Fruit fly (Drosophila melanogaster) whole organism, embryonic: Measurements from ENCODE around the gene Spn28B.

Experiments
- Asciz ChIP-seq: fragments of 200-800 bp; sonication (Bioruptor generic); optimal IDR thresholded peaks from 2 replicates; lab custom pipeline; 2017; ENCODE audit warnings: missing biosample characterization, mild to moderate bottlenecking, missing genetic modification characterization, missing genetic modification reagents
- CG10321 ChIP-seq: fragments of 200-800 bp; sonication (Bioruptor generic); IDR thresholded peaks from 2 replicates; pipeline ENCODE4 v1.3.6; 2022; ENCODE audit warnings: missing biosample characterization, missing genetic modification characterization
- CG11398 ChIP-seq: fragments of 200-800 bp; sonication (Bioruptor generic); optimal IDR thresholded peaks from 2 replicates; lab custom pipeline; 2016; ENCODE audit warnings: missing biosample characterization, missing genetic modification characterization
- CG12744 ChIP-seq: fragments of 200-800 bp; sonication (Bioruptor generic); optimal IDR thresholded peaks from 2 replicates; lab custom pipeline; 2016; ENCODE audit warnings: missing biosample characterization, missing genetic modification characterization
- CG15011 ChIP-seq: fragments of 200-800 bp; sonication (Bioruptor generic); optimal IDR thresholded peaks from 3 replicates; lab custom pipeline; 2018; ENCODE audit warnings: missing biosample characterization, mild to moderate bottlenecking, missing genetic modification characterization
- CG1602 ChIP-seq: fragments of 200-800 bp; sonication (Bioruptor generic); optimal IDR thresholded peaks from 3 replicates; lab custom pipeline; 2016; ENCODE audit warnings: missing biosample characterization, missing genetic modification characterization
- CG1647 ChIP-seq: fragments of 200-800 bp; sonication (Bioruptor generic); optimal IDR thresholded peaks from 3 replicates; lab custom pipeline; 2016; ENCODE audit warnings: missing biosample characterization, missing genetic modification characterization
- CG17385 ChIP-seq: fragments of 200-800 bp; sonication (Bioruptor generic); optimal IDR thresholded peaks from 3 replicates; lab custom pipeline; 2018; ENCODE audit warnings: missing biosample characterization, mild to moderate bottlenecking, missing genetic modification characterization
- CG1792 ChIP-seq: fragments of 200-800 bp; sonication (Bioruptor generic); optimal IDR thresholded peaks from 2 replicates; lab custom pipeline; 2016; ENCODE audit warnings: missing biosample characterization, missing genetic modification characterization
- CG18764 ChIP-seq: fragments of 200-800 bp; sonication (Bioruptor generic); optimal IDR thresholded peaks from 3 replicates; lab custom pipeline; 2016; ENCODE audit warnings: missing biosample characterization, missing genetic modification characterization
- CG2875 ChIP-seq: fragments of 200-800 bp; sonication (Bioruptor generic); optimal IDR thresholded peaks from 2 replicates; lab custom pipeline; 2017; ENCODE audit warnings: missing biosample characterization, mild to moderate bottlenecking, missing genetic modification characterization, missing genetic modification reagents
- CG2889 ChIP-seq: fragments of 200-800 bp; sonication (Bioruptor generic); IDR thresholded peaks from 3 replicates; pipeline ENCODE4 v1.3.6; 2022; ENCODE audit warnings: missing biosample characterization, missing genetic modification characterization
- CG3281 ChIP-seq: fragments of 200-800 bp; sonication (Bioruptor generic); optimal IDR thresholded peaks from 3 replicates; lab custom pipeline; 2017; ENCODE audit warnings: missing biosample characterization, mild to moderate bottlenecking, missing genetic modification characterization
- CG3838 ChIP-seq: fragments of 200-800 bp; sonication (Bioruptor generic); optimal IDR thresholded peaks from 3 replicates; lab custom pipeline; 2016; ENCODE audit warnings: missing biosample characterization, missing genetic modification characterization
- CG42726 ChIP-seq: fragments of 200-800 bp; sonication (Bioruptor generic); IDR thresholded peaks from 2 replicates; pipeline ENCODE4 v1.3.6; 2022; ENCODE audit warnings: missing biosample characterization, missing genetic modification characterization; ENCODE audit not compliant: partially characterized antibody
- CG4328 ChIP-seq: fragments of 200-800 bp; sonication (Bioruptor generic); optimal IDR thresholded peaks from 3 replicates; lab custom pipeline; 2017; ENCODE audit warnings: missing biosample characterization, missing genetic modification reagents, missing genetic modification characterization
- CG6683 ChIP-seq: fragments of 200-800 bp; sonication (Bioruptor generic); optimal IDR thresholded peaks from 2 replicates; lab custom pipeline; 2017; ENCODE audit warnings: missing biosample characterization, mild to moderate bottlenecking, missing genetic modification characterization, missing genetic modification reagents
- CG6854 ChIP-seq: fragments of 200-800 bp; sonication (Bioruptor generic); optimal IDR thresholded peaks from 3 replicates; lab custom pipeline; 2017; ENCODE audit warnings: missing biosample characterization, mild to moderate bottlenecking, missing genetic modification characterization
- CG7786 ChIP-seq: fragments of 200-800 bp; sonication (Bioruptor generic); optimal IDR thresholded peaks from 2 replicates; lab custom pipeline; 2016; ENCODE audit warnings: missing biosample characterization, missing genetic modification characterization
- CG7928 ChIP-seq: fragments of 200-800 bp; sonication (Bioruptor generic); optimal IDR thresholded peaks from 2 replicates; lab custom pipeline; 2017; ENCODE audit warnings: missing biosample characterization, mild to moderate bottlenecking, missing genetic modification characterization
- CG8478 ChIP-seq: fragments of >200 bp; optimal IDR thresholded peaks from 2 replicates; lab custom pipeline; 2018
- CG9727 ChIP-seq: fragments of 200-800 bp; sonication (Bioruptor generic); optimal IDR thresholded peaks from 3 replicates; lab custom pipeline; 2017; ENCODE audit warnings: missing biosample characterization, mild to moderate bottlenecking, missing genetic modification characterization
- CG9817 ChIP-seq: fragments of 200-800 bp; sonication (Bioruptor generic); optimal IDR thresholded peaks from 2 replicates; lab custom pipeline; 2018; ENCODE audit warnings: missing biosample characterization, mild to moderate bottlenecking, missing genetic modification characterization, moderate library complexity
- Chrac-16 ChIP-seq: fragments of 200-800 bp; sonication (Bioruptor generic); optimal IDR thresholded peaks from 3 replicates; lab custom pipeline; 2016; ENCODE audit warnings: missing biosample characterization, missing genetic modification characterization
- CrebB ChIP-seq: fragments of 200-800 bp; sonication (Bioruptor generic); optimal IDR thresholded peaks from 3 replicates; lab custom pipeline; 2018; ENCODE audit warnings: missing biosample characterization, mild to moderate bottlenecking, missing genetic modification characterization
- D19B ChIP-seq: fragments of 200-800 bp; sonication (Bioruptor generic); optimal IDR thresholded peaks from 2 replicates; lab custom pipeline; 2017; ENCODE audit warnings: missing biosample characterization, mild to moderate bottlenecking, missing genetic modification characterization
- Dip3 ChIP-seq: fragments of 200-800 bp; sonication (Bioruptor generic); optimal IDR thresholded peaks from 3 replicates; lab custom pipeline; 2016; ENCODE audit warnings: missing biosample characterization, missing genetic modification characterization
- Dll ChIP-seq: fragments of 200-800 bp; sonication (Bioruptor generic); IDR thresholded peaks from 4 replicates; pipeline ENCODE4 v1.3.6; 2022; ENCODE audit warnings: missing biosample characterization, missing genetic modification characterization; ENCODE audit not compliant: partially characterized antibody
- Fer1 ChIP-seq: fragments of 200-800 bp; sonication (Bioruptor generic); optimal IDR thresholded peaks from 2 replicates; lab custom pipeline; 2017; ENCODE audit warnings: missing biosample characterization, mild to moderate bottlenecking, missing genetic modification characterization
- GATAe ChIP-seq: fragments of 200-800 bp; sonication (Bioruptor generic); conservative IDR thresholded peaks from 2 replicates; pipeline ENCODE4 v1.3.6; 2022; ENCODE audit warnings: missing biosample characterization, missing genetic modification characterization
- HLH4C ChIP-seq: fragments of 200-800 bp; sonication (Bioruptor generic); IDR thresholded peaks from 3 replicates; pipeline ENCODE4 v1.3.6; 2022; ENCODE audit warnings: missing biosample characterization, missing genetic modification characterization; ENCODE audit not compliant: partially characterized antibody
- HmgD ChIP-seq: fragments of 200-800 bp; sonication (Bioruptor generic); optimal IDR thresholded peaks from 3 replicates; lab custom pipeline; 2016; ENCODE audit warnings: missing biosample characterization, missing genetic modification characterization
- HmgZ ChIP-seq: fragments of 200-800 bp; sonication (Bioruptor generic); optimal IDR thresholded peaks from 2 replicates; lab custom pipeline; 2018; ENCODE audit warnings: missing biosample characterization, mild to moderate bottlenecking, missing genetic modification characterization
- Hr39 ChIP-seq: fragments of >200 bp; optimal IDR thresholded peaks from 2 replicates; lab custom pipeline; 2017
- Hr78 ChIP-seq, 2 experiments: fragments of 200-800 bp in 1 of 2; fragments of >200 bp in 1 of 2; sonication (Bioruptor generic) in 1 of 2; optimal IDR thresholded peaks; 2 replicates each; lab custom pipeline; 2017 to 2019; ENCODE audit warnings: missing biosample characterization in 2 of 2, missing genetic modification characterization in 2 of 2, mild to moderate bottlenecking in 1 of 2, moderate library complexity in 1 of 2
- Mrtf ChIP-seq: fragments of 200-800 bp; sonication (Bioruptor generic); IDR thresholded peaks from 3 replicates; pipeline ENCODE4 v1.3.6; 2022; ENCODE audit warnings: missing biosample characterization, missing genetic modification characterization
- NFAT ChIP-seq: fragments of 200-800 bp; sonication (Bioruptor generic); IDR thresholded peaks from 2 replicates; pipeline ENCODE4 v1.3.6; 2022; ENCODE audit warnings: missing biosample characterization, missing genetic modification characterization
- Spps ChIP-seq: fragments of 200-800 bp; sonication (Bioruptor generic); optimal IDR thresholded peaks from 2 replicates; lab custom pipeline; 2018; ENCODE audit warnings: missing biosample characterization, mild to moderate bottlenecking, missing genetic modification characterization
- Sry-β ChIP-seq: fragments of 200-800 bp; sonication (Bioruptor generic); optimal IDR thresholded peaks from 2 replicates; lab custom pipeline; 2018; ENCODE audit warnings: missing biosample characterization, mild to moderate bottlenecking, missing genetic modification characterization, moderate library complexity
- Xbp1 ChIP-seq: fragments of 200-800 bp; sonication (Bioruptor generic); optimal IDR thresholded peaks from 3 replicates; lab custom pipeline; 2016; ENCODE audit warnings: missing biosample characterization, mild to moderate bottlenecking, missing genetic modification characterization
- aop ChIP-seq: fragments of 200-800 bp; sonication (Bioruptor generic); IDR thresholded peaks from 2 replicates; pipeline ENCODE4 v1.3.6; 2022; ENCODE audit warnings: missing biosample characterization, missing genetic modification characterization
- br ChIP-seq: fragments of >200 bp; optimal IDR thresholded peaks from 2 replicates; lab custom pipeline; 2017
- cad ChIP-seq: fragments of >200 bp; optimal IDR thresholded peaks from 2 replicates; lab custom pipeline; 2017; ENCODE audit warnings: missing biosample characterization, missing genetic modification characterization
- lola ChIP-seq, 3 experiments: fragments of >200 bp in 2 of 3; fragments of 200-800 bp in 1 of 3; sonication (Bioruptor generic) in 1 of 3; optimal IDR thresholded peaks; 2 replicates each; lab custom pipeline; 2017 to 2019; ENCODE audit warnings: missing biosample characterization in 3 of 3, missing genetic modification characterization in 3 of 3, mild to moderate bottlenecking in 1 of 3, moderate library complexity in 1 of 3
- mam ChIP-seq: fragments of 200-800 bp; sonication (Bioruptor generic); optimal IDR thresholded peaks from 3 replicates; lab custom pipeline; 2016; ENCODE audit warnings: missing biosample characterization, missing genetic modification characterization
- mirr ChIP-seq: fragments of 200-800 bp; sonication (Bioruptor generic); optimal IDR thresholded peaks from 3 replicates; lab custom pipeline; 2018; ENCODE audit warnings: missing biosample characterization, mild to moderate bottlenecking, missing genetic modification characterization
- pb ChIP-seq: fragments of 200-800 bp; sonication (Bioruptor generic); optimal IDR thresholded peaks from 3 replicates; lab custom pipeline; 2016; ENCODE audit warnings: missing biosample characterization, missing genetic modification characterization
- pfk ChIP-seq: fragments of 200-800 bp; sonication (Bioruptor generic); optimal IDR thresholded peaks from 2 replicates; lab custom pipeline; 2018; ENCODE audit warnings: missing biosample characterization, mild to moderate bottlenecking, missing genetic modification characterization, moderate library complexity
- seq ChIP-seq: fragments of 200-800 bp; sonication (Bioruptor generic); IDR thresholded peaks from 2 replicates; pipeline ENCODE4 v1.3.6; 2022; ENCODE audit warnings: missing biosample characterization, missing genetic modification characterization
- slou ChIP-seq: fragments of 200-800 bp; sonication (Bioruptor generic); optimal IDR thresholded peaks from 3 replicates; lab custom pipeline; 2016; ENCODE audit warnings: missing biosample characterization, missing genetic modification characterization
- tgo ChIP-seq: fragments of 200-800 bp; sonication (Bioruptor generic); IDR thresholded peaks from 3 replicates; pipeline ENCODE4 v1.3.6; 2022; ENCODE audit warnings: missing biosample characterization, missing genetic modification characterization
- unc-4 ChIP-seq: fragments of 200-800 bp; sonication (Bioruptor generic); IDR thresholded peaks from 2 replicates; pipeline ENCODE4 v1.3.6; 2022; ENCODE audit warnings: missing biosample characterization, missing genetic modification characterization; ENCODE audit not compliant: partially characterized antibody

Gene Spn28B

DNA sequence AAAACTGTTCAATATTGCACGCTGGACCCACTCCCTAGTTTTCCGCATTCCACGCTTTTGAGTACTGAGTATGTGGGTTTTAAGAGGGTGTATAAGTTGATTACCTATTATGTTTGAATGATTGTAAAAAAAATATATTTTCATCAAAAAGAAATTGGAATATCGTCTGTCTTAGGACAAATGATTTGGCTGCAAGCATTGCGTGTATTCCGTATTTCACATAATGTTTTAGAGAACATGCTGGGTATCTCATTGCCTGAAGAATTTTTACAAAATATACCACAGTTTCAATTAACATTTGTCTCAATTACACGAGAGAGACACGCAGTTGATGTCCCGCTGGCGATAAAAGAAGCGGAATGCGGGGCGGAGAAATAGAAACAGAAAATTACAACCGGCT lies 51.1 kb downstream of the Spn28B start (continued):
- TF ChIP-seq CG4328 (no peak), D19B (GFP tag; lab: Kevin White, UChicago) (peak; percentile 73), CG1792 (GFP tag; lab: Kevin White, UChicago) (no peak), br (lab: Kevin White, UChicago) (no peak), cad (GFP tag; lab: Kevin White, UChicago) (no peak), Spps (tag; lab: Kevin White, UChicago) (peak; percentile 55), CG2875 (GFP tag; lab: Kevin White, UChicago) (peak; percentile 8), seq (GFP tag; lab: Robert Waterston, UW) (0 out of 2 replicates have a peak, but pooled peaks have one; percentile 29), Mrtf (GFP tag; lab: Robert Waterston, UW) (no peak), Dll (GFP tag; lab: Robert Waterston, UW) (no peak), slou (GFP tag; lab: Kevin White, UChicago) (no peak), CG3838 (GFP tag; lab: Kevin White, UChicago) (no peak), CG1602 (GFP tag; lab: Kevin White, UChicago) (peak; percentile 60), CG1647 (GFP tag; lab: Kevin White, UChicago) (no peak), Sry-β (GFP tag; lab: Kevin White, UChicago) (no peak), HmgD (GFP tag; lab: Kevin White, UChicago) (no peak), mam (peak; percentile 18), Fer1 (GFP tag; lab: Kevin White, UChicago) (no peak), CrebB (tag; lab: Kevin White, UChicago) (no peak), pb (GFP tag; lab: Kevin White, UChicago) (no peak), Hr39 (lab: Kevin White, UChicago) (no peak), HLH4C (GFP tag; lab: Robert Waterston, UW) (no peak), CG11398 (GFP tag; lab: Kevin White, UChicago) (peak; percentile 17), GATAe (GFP tag; lab: Robert Waterston, UW) (no peak), unc-4 (no peak), CG6683 (no peak), CG3281 (GFP tag; lab: Kevin White, UChicago) (no peak), Chrac-16 (peak; percentile 56), mirr (GFP tag; lab: Kevin White, UChicago) (no peak), CG7786 (GFP tag; lab: Kevin White, UChicago) (peak; percentile 25), CG10321 (GFP tag; lab: Robert Waterston, UW) (no peak), CG7928 (GFP tag; lab: Kevin White, UChicago) (no peak), Asciz (GFP tag; lab: Kevin White, UChicago) (no peak), NFAT (GFP tag; lab: Robert Waterston, UW) (no peak), CG15011 (GFP tag; lab: Kevin White, UChicago) (peak; percentile 15), CG9727 (GFP tag; lab: Kevin White, UChicago) (peak; percentile 84), HmgZ (no peak), CG42726 (GFP tag; lab: Robert Waterston, UW) (no peak), Hr78 (GFP tag; optimal IDR thresholded peaks at IDR 0.05; lab: Kevin White, UChicago) (no peak), aop (GFP tag; lab: Robert Waterston, UW) (no peak), CG8478 (no peak), CG17385 (GFP tag; lab: Kevin White, UChicago) (peak; percentile 6), Dip3 (GFP tag; lab: Kevin White, UChicago) (no peak), CG9817 (tag; lab: Kevin White, UChicago) (no peak), CG12744 (peak; percentile 3), CG6854 (GFP tag; lab: Kevin White, UChicago) (no peak), CG2889 (no peak), tgo (GFP tag; lab: Robert Waterston, UW) (no peak), Xbp1 (GFP tag; lab: Kevin White, UChicago) (peak; percentile 54), CG18764 (no peak), lola (GFP tag; optimal IDR thresholded peaks at IDR 0.05; lab: Kevin White, UChicago) (peak in 1 of 3 experiments; percentile 72), pfk (GFP tag; lab: Kevin White, UChicago) (no peak)
